Fruit fly (Drosophila melanogaster) whole organism, embryonic: ENCODE results near the gene Creld.
A peak's percentile ranks its signal among the peaks of the same experiment; 100 is the strongest.

Experiments
- B-H1 ChIP-seq: fragments of 200-800 bp; sonication (Bioruptor generic); IDR thresholded peaks from 3 replicates; pipeline ENCODE4 v1.3.6; 2022; ENCODE audit warnings: missing biosample characterization, missing genetic modification characterization
- CG10462 ChIP-seq: fragments of 200-800 bp; sonication (Bioruptor generic); optimal IDR thresholded peaks from 2 replicates; lab custom pipeline; 2016; ENCODE audit warnings: missing biosample characterization, missing genetic modification characterization
- CG12236 ChIP-seq: fragments of 200-800 bp; sonication (Bioruptor generic); optimal IDR thresholded peaks from 2 replicates; lab custom pipeline; 2016; ENCODE audit warnings: missing biosample characterization, missing genetic modification characterization
- CG12769 ChIP-seq: fragments of 200-800 bp; sonication (Bioruptor generic); optimal IDR thresholded peaks from 2 replicates; lab custom pipeline; 2019; ENCODE audit warnings: missing biosample characterization, mild to moderate bottlenecking, missing genetic modification characterization, moderate library complexity
- CG13287 ChIP-seq: fragments of 200-800 bp; sonication (Bioruptor generic); IDR thresholded peaks from 2 replicates; pipeline ENCODE4 v1.3.6; 2022; ENCODE audit warnings: missing biosample characterization, missing genetic modification characterization; ENCODE audit not compliant: partially characterized antibody
- CG13424 ChIP-seq: fragments of 200-800 bp; sonication (Bioruptor generic); optimal IDR thresholded peaks from 2 replicates; lab custom pipeline; 2019; ENCODE audit warnings: missing biosample characterization, mild to moderate bottlenecking, missing genetic modification characterization, moderate library complexity
- CG14014 ChIP-seq: fragments of 200-800 bp; sonication (Bioruptor generic); IDR thresholded peaks from 2 replicates; pipeline ENCODE4 v1.3.6; 2022; ENCODE audit warnings: missing biosample characterization, missing genetic modification characterization
- CG14050 ChIP-seq: fragments of 200-800 bp; sonication (Bioruptor generic); IDR thresholded peaks from 3 replicates; pipeline ENCODE4 v1.3.6; 2022; ENCODE audit warnings: missing biosample characterization, missing genetic modification characterization
- CG15514 ChIP-seq: fragments of 200-800 bp; sonication (Bioruptor generic); optimal IDR thresholded peaks from 3 replicates; lab custom pipeline; 2017; ENCODE audit warnings: missing biosample characterization, missing genetic modification characterization, mild to moderate bottlenecking, moderate library complexity, missing genetic modification reagents
- CG17802 ChIP-seq: fragments of 200-800 bp; sonication (Bioruptor generic); optimal IDR thresholded peaks from 2 replicates; lab custom pipeline; 2018; ENCODE audit warnings: missing biosample characterization, mild to moderate bottlenecking, missing genetic modification characterization, moderate library complexity
- CG18262 ChIP-seq: fragments of 200-800 bp; optimal IDR thresholded peaks from 3 replicates; lab custom pipeline; 2019; ENCODE audit warnings: missing biosample characterization, mild to moderate bottlenecking, missing genetic modification characterization, moderate library complexity
- CG2120 ChIP-seq: fragments of 200-800 bp; sonication (Bioruptor generic); optimal IDR thresholded peaks from 3 replicates; lab custom pipeline; 2016; ENCODE audit warnings: missing biosample characterization, missing genetic modification characterization
- CG2202 ChIP-seq: fragments of 200-800 bp; sonication (Bioruptor generic); optimal IDR thresholded peaks from 2 replicates; lab custom pipeline; 2018; ENCODE audit warnings: missing biosample characterization, mild to moderate bottlenecking, missing genetic modification characterization
- CG6765 ChIP-seq: fragments of 200-800 bp; sonication (Bioruptor generic); optimal IDR thresholded peaks from 3 replicates; lab custom pipeline; 2017; ENCODE audit warnings: missing biosample characterization, mild to moderate bottlenecking, missing genetic modification characterization
- CG7271 ChIP-seq: fragments of 200-800 bp; sonication (Bioruptor generic); optimal IDR thresholded peaks from 2 replicates; lab custom pipeline; 2018; ENCODE audit warnings: missing biosample characterization, mild to moderate bottlenecking, missing genetic modification characterization, moderate library complexity
- CG7963 ChIP-seq: fragments of 200-800 bp; sonication (Bioruptor generic); IDR thresholded peaks from 3 replicates; pipeline ENCODE4 v1.3.6; 2022; ENCODE audit warnings: missing biosample characterization, missing genetic modification characterization; ENCODE audit not compliant: partially characterized antibody
- CG9437 ChIP-seq: fragments of 200-800 bp; sonication (Bioruptor generic); optimal IDR thresholded peaks from 2 replicates; lab custom pipeline; 2018; ENCODE audit warnings: missing biosample characterization, mild to moderate bottlenecking, missing genetic modification characterization
- Doc3 ChIP-seq: fragments of 200-800 bp; sonication (Bioruptor generic); IDR thresholded peaks from 3 replicates; pipeline ENCODE4 v1.3.6; 2022; ENCODE audit warnings: missing biosample characterization, missing genetic modification characterization; ENCODE audit not compliant: partially characterized antibody
- HLH3B ChIP-seq: fragments of 200-800 bp; sonication (Bioruptor generic); IDR thresholded peaks from 2 replicates; pipeline ENCODE4 v1.3.6; 2022; ENCODE audit warnings: missing biosample characterization, missing genetic modification characterization
- HmgZ ChIP-seq: fragments of 200-800 bp; sonication (Bioruptor generic); optimal IDR thresholded peaks from 2 replicates; lab custom pipeline; 2018; ENCODE audit warnings: missing biosample characterization, mild to moderate bottlenecking, missing genetic modification characterization
- Hr3 ChIP-seq: fragments of 200-800 bp; sonication (Bioruptor generic); optimal IDR thresholded peaks from 3 replicates; lab custom pipeline; 2016; ENCODE audit warnings: missing biosample characterization, missing genetic modification characterization
- Hr51 ChIP-seq, 2 experiments: fragments of 200-800 bp; sonication (Bioruptor generic); optimal IDR thresholded peaks; 2 replicates in 1 of 2; 3 replicates in 1 of 2; lab custom pipeline; 2016 to 2018; ENCODE audit warnings: missing biosample characterization in 2 of 2, missing genetic modification characterization in 2 of 2, mild to moderate bottlenecking in 1 of 2, moderate library complexity in 1 of 2
- Jarid2 ChIP-seq: fragments of 200-800 bp; sonication (Bioruptor generic); optimal IDR thresholded peaks from 3 replicates; lab custom pipeline; 2017; ENCODE audit warnings: mild to moderate bottlenecking, missing biosample characterization, missing genetic modification reagents, missing genetic modification characterization
- MESR4 ChIP-seq: fragments of 200-800 bp; sonication (Bioruptor generic); optimal IDR thresholded peaks from 2 replicates; lab custom pipeline; 2018; ENCODE audit warnings: missing biosample characterization, mild to moderate bottlenecking, missing genetic modification characterization, moderate library complexity
- Sry-β ChIP-seq: fragments of 200-800 bp; sonication (Bioruptor generic); optimal IDR thresholded peaks from 2 replicates; lab custom pipeline; 2018; ENCODE audit warnings: missing biosample characterization, mild to moderate bottlenecking, missing genetic modification characterization, moderate library complexity
- Ssrp ChIP-seq: fragments of 200-800 bp; sonication (Bioruptor generic); optimal IDR thresholded peaks from 2 replicates; lab custom pipeline; 2018; ENCODE audit warnings: missing biosample characterization, mild to moderate bottlenecking, missing genetic modification characterization, moderate library complexity
- al ChIP-seq: fragments of 200-800 bp; sonication (Bioruptor generic); IDR thresholded peaks from 2 replicates; pipeline ENCODE4 v1.3.6; 2022; ENCODE audit warnings: missing biosample characterization, missing genetic modification characterization
- bigmax ChIP-seq: fragments of 200-800 bp; sonication (Bioruptor generic); optimal IDR thresholded peaks from 2 replicates; lab custom pipeline; 2018; ENCODE audit warnings: missing biosample characterization, mild to moderate bottlenecking, missing genetic modification characterization
- bowl ChIP-seq: fragments of 200-800 bp; sonication (Bioruptor generic); IDR thresholded peaks from 2 replicates; pipeline ENCODE4 v1.3.6; 2022; ENCODE audit warnings: missing biosample characterization, missing genetic modification characterization
- cg ChIP-seq: fragments of 200-800 bp; sonication (Bioruptor generic); optimal IDR thresholded peaks from 3 replicates; lab custom pipeline; 2019; ENCODE audit warnings: missing biosample characterization, mild to moderate bottlenecking, missing genetic modification characterization, moderate library complexity
- corto ChIP-seq: fragments of 200-800 bp; sonication (Bioruptor generic); optimal IDR thresholded peaks from 2 replicates; lab custom pipeline; 2016; ENCODE audit warnings: missing biosample characterization, mild to moderate bottlenecking, missing genetic modification characterization, moderate library complexity
- dan ChIP-seq: fragments of 200-800 bp; sonication (Bioruptor generic); IDR thresholded peaks from 2 replicates; pipeline ENCODE4 v1.3.6; 2022; ENCODE audit warnings: missing biosample characterization, missing genetic modification characterization
- dimm ChIP-seq: fragments of 200-800 bp; sonication (Bioruptor generic); IDR thresholded peaks from 2 replicates; pipeline ENCODE4 v1.3.6; 2022; ENCODE audit warnings: missing biosample characterization, missing genetic modification characterization
- dmrt99B ChIP-seq: fragments of 200-800 bp; sonication (Bioruptor generic); optimal IDR thresholded peaks from 2 replicates; lab custom pipeline; 2018; ENCODE audit warnings: missing biosample characterization, mild to moderate bottlenecking, missing genetic modification characterization, moderate library complexity
- grn ChIP-seq: fragments of 200-800 bp; sonication (Bioruptor generic); optimal IDR thresholded peaks from 3 replicates; lab custom pipeline; 2017; ENCODE audit warnings: missing biosample characterization, missing genetic modification characterization
- hkb ChIP-seq, 2 experiments: fragments of 200-800 bp in 1 of 2; fragments of >200 bp in 1 of 2; sonication (Bioruptor generic) in 1 of 2; IDR thresholded peaks in 1 of 2; optimal IDR thresholded peaks in 1 of 2; 2 replicates each; pipeline versions ENCODE4 v1.3.6 to Lab custom; 2017 to 2022; ENCODE audit warnings: missing biosample characterization in 1 of 2, missing genetic modification characterization in 1 of 2
- lab ChIP-seq: fragments of 200-800 bp; sonication (Bioruptor generic); optimal IDR thresholded peaks from 3 replicates; lab custom pipeline; 2017; ENCODE audit warnings: missing biosample characterization, missing genetic modification characterization, mild to moderate bottlenecking, moderate library complexity, missing genetic modification reagents
- lov ChIP-seq, 2 experiments: fragments of 200-800 bp in 1 of 2; fragments of >200 bp in 1 of 2; sonication (Bioruptor generic) in 1 of 2; IDR thresholded peaks in 1 of 2; optimal IDR thresholded peaks in 1 of 2; 2 replicates in 1 of 2; 3 replicates in 1 of 2; pipeline versions ENCODE4 v1.3.6 to Lab custom; 2017 to 2022; ENCODE audit warnings: missing biosample characterization in 1 of 2, missing genetic modification characterization in 1 of 2
- mirr ChIP-seq: fragments of 200-800 bp; sonication (Bioruptor generic); optimal IDR thresholded peaks from 3 replicates; lab custom pipeline; 2018; ENCODE audit warnings: missing biosample characterization, mild to moderate bottlenecking, missing genetic modification characterization
- oc ChIP-seq: fragments of 200-800 bp; sonication (Bioruptor generic); optimal IDR thresholded peaks from 2 replicates; lab custom pipeline; 2018; ENCODE audit warnings: missing biosample characterization, mild to moderate bottlenecking, missing genetic modification characterization, moderate library complexity
- onecut ChIP-seq: fragments of 200-800 bp; sonication (Bioruptor generic); IDR thresholded peaks from 2 replicates; pipeline ENCODE4 v1.3.6; 2022; ENCODE audit warnings: missing biosample characterization, missing genetic modification characterization
- org-1 ChIP-seq: fragments of 200-800 bp; sonication (Bioruptor generic); optimal IDR thresholded peaks from 2 replicates; lab custom pipeline; 2017; ENCODE audit warnings: missing biosample characterization, missing genetic modification characterization
- slbo ChIP-seq: fragments of 200-800 bp; sonication (Bioruptor generic); IDR thresholded peaks from 2 replicates; pipeline ENCODE4 v1.3.6; 2022; ENCODE audit warnings: missing biosample characterization, missing genetic modification characterization
- wek ChIP-seq: fragments of 200-800 bp; sonication (Bioruptor generic); optimal IDR thresholded peaks from 3 replicates; lab custom pipeline; 2018; ENCODE audit warnings: missing biosample characterization, mild to moderate bottlenecking, missing genetic modification characterization, moderate library complexity
- z ChIP-seq: fragments of 200-800 bp; sonication (Bioruptor generic); IDR thresholded peaks from 3 replicates; pipeline ENCODE4 v1.3.6; 2022; ENCODE audit warnings: missing biosample characterization, missing genetic modification characterization

The Creld gene

DNA sequence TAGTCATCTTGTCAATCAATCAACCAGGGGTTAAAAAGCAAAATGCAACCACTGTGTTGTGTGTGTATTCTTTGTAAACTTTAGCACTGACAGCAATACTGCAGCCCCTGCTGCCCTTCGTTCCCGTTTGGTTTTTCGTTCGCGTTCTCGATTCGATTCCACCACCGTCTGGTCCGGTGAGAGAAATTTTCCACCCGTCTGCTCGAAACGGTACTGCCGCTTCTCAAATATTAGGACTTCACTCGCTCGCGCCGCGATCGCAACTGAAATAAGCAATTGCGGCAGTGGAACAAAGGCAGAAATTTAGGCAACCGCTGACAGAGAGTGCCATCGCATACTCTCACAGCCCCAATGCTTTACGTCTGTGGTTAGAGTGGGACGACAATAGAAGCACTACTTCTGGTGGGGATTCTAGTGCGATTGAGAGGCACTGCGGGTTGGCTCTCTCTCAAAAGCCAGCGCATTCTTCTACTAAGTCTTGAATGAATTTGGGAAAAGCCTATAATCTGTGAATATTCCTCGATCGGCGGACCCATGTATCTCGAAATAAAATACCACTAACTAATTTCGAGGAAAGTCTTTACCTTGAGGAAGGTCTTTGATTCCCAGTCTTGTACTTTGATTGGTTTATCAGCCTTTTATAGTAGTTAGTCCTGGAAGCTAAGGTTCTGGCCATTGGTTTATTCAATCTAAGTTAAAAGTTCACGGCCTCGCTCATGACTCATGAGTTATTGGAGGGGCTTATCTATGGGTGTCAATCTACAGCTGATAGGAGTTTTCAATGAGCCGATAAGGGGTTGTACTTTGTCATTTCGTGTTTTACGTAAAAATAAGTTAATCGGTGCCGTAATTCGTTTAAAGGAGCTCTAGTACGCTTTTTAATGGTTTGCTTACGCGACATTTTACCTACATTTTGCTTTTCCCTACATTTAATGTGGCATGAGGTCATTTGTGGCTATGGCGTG lies 27.1 kb downstream of the Creld start (continued):
- TF ChIP-seq CG2120 (GFP tag; lab: Kevin White, UChicago) (peak; percentile 26), slbo (GFP tag; lab: Robert Waterston, UW) (peak; percentile 26; the same call in 1 of the 2 replicates), Hr3 (GFP tag; lab: Kevin White, UChicago) (no peak), CG7271 (tag; lab: Kevin White, UChicago) (no peak), corto (GFP tag; lab: Kevin White, UChicago) (peak; percentile 65), Doc3 (GFP tag; lab: Robert Waterston, UW) (no peak), B-H1 (no peak; the same call in 2 of the 3 replicates), CG9437 (GFP tag; lab: Kevin White, UChicago) (peak; percentile 63), CG14050 (GFP tag; lab: Robert Waterston, UW) (no peak), CG15514 (GFP tag; lab: Kevin White, UChicago) (peak; percentile 72), Ssrp (tag; lab: Kevin White, UChicago) (no peak), cg (GFP tag; lab: Kevin White, UChicago) (peak; percentile 21), CG17802 (tag; lab: Kevin White, UChicago) (no peak), CG14014 (GFP tag; lab: Robert Waterston, UW) (no peak; the same call in 1 of the 2 replicates), CG13424 (tag; lab: Kevin White, UChicago) (peak; percentile 1), dmrt99B (peak; percentile 28), CG2202 (peak; percentile 42), bigmax (GFP tag; lab: Kevin White, UChicago) (peak; percentile 28), wek (peak; percentile 65), dimm (GFP tag; lab: Robert Waterston, UW) (no peak), CG12236 (GFP tag; lab: Kevin White, UChicago) (no peak), MESR4 (peak; percentile 13), HmgZ (peak; percentile 86), lov (optimal IDR thresholded peaks at IDR 0.05; lab: Kevin White, UChicago) (no peak), lov (GFP tag; IDR thresholded peaks at IDR 0.05; lab: Robert Waterston, UW) (0 out of 3 replicates have a peak, but pooled peaks have one; percentile 46), Hr51 (GFP tag; optimal IDR thresholded peaks at IDR 0.05; lab: Kevin White, UChicago) (no peak), onecut (GFP tag; lab: Robert Waterston, UW) (peak; percentile 25), mirr (GFP tag; lab: Kevin White, UChicago) (peak; percentile 78), CG13287 (GFP tag; lab: Robert Waterston, UW) (peak; percentile 69), lab (GFP tag; lab: Kevin White, UChicago) (peak; percentile 82), grn (GFP tag; lab: Kevin White, UChicago) (peak; percentile 90), hkb (optimal IDR thresholded peaks at IDR 0.05; lab: Kevin White, UChicago) (no peak), hkb (GFP tag; IDR thresholded peaks at IDR 0.05; lab: Robert Waterston, UW) (peak; percentile 42; the same call in 1 of the 2 replicates), CG12769 (tag; lab: Kevin White, UChicago) (peak; percentile 93), z (GFP tag; lab: Robert Waterston, UW) (peak; percentile 66; the same call in 2 of the 3 replicates), HLH3B (GFP tag; lab: Robert Waterston, UW) (peak; percentile 15; the same call in 1 of the 2 replicates), oc (peak; percentile 64), CG10462 (GFP tag; lab: Kevin White, UChicago) (no peak), al (no peak), Jarid2 (GFP tag; lab: Kevin White, UChicago) (peak; percentile 97), dan (no peak), Sry-β (no peak), org-1 (no peak), CG18262 (tag; lab: Kevin White, UChicago) (peak; percentile 29), CG6765 (peak; percentile 47), bowl (peak; percentile 57; the same call in 1 of the 2 replicates), CG7963 (GFP tag; lab: Robert Waterston, UW) (0 out of 3 replicates have a peak, but pooled peaks have one; percentile 36)
